Fruit fly (Drosophila melanogaster) whole organism: ENCODE data around the gene CG42638.

Experiments
- EcR ChIP-seq, 2 experiments: fragments of >200 bp; optimal IDR thresholded peaks; 2 replicates each; lab custom pipeline; 2017; ENCODE audit warnings: missing biosample characterization in 2 of 2, missing genetic modification characterization in 2 of 2, missing genetic modification reagents in 2 of 2
- pan ChIP-seq: fragments of >200 bp; optimal IDR thresholded peaks from 2 replicates; lab custom pipeline; 2017
- usp ChIP-seq: fragments of >200 bp; optimal IDR thresholded peaks from 2 replicates; lab custom pipeline; 2017; ENCODE audit warnings: missing biosample characterization, missing genetic modification characterization, mixed read lengths

dm6 chr3L:19790929-19791687, 41.6 kb upstream of the CG42638 start:
- TF ChIP-seq EcR (GFP tag; optimal IDR thresholded peaks at IDR 0.05; lab: Kevin White, UChicago) = no peak
- TF ChIP-seq usp = no peak
- no peak for TF ChIP-seq pan
